Worm (Caenorhabditis elegans) whole organism, L1 larva: ENCODE data around the gene F22F7.2.
A peak's percentile ranks its signal among the peaks of the same experiment; 100 is the strongest.

Source experiments
- F16B12.6 ChIP-seq: fragments of 150-350 bp; optimal IDR thresholded peaks from 2 replicates; lab custom pipeline; 2014; ENCODE audit warnings: missing biosample characterization, missing genetic modification characterization
- Y116A8C.19 ChIP-seq: sonication (generic microtip); optimal IDR thresholded peaks from 2 replicates; lab custom pipeline; 2016; ENCODE audit warnings: missing compliant biosample characterization, missing genetic modification characterization, borderline replicate concordance
- ama-1 ChIP-seq: fragments of 150-350 bp; optimal IDR thresholded peaks from 2 replicates; lab custom pipeline; 2014
- ces-1 ChIP-seq: fragments of 150-350 bp; optimal IDR thresholded peaks from 2 replicates; lab custom pipeline; 2014; ENCODE audit warnings: missing biosample characterization, missing genetic modification reagents, missing genetic modification characterization
- efl-1 ChIP-seq, 4 experiments: fragments of 150-350 bp; optimal IDR thresholded peaks in 3 of 4; peaks in 1 of 4; 1 replicate in 1 of 4; 2 replicates in 3 of 4; lab custom pipeline; 2014; ENCODE audit warnings: missing biosample characterization in 2 of 4, missing genetic modification characterization in 2 of 4, missing genetic modification reagents in 2 of 4
- elt-2 ChIP-seq: sonication (generic microtip); optimal IDR thresholded peaks from 2 replicates; lab custom pipeline; 2016; ENCODE audit warnings: missing genetic modification characterization, mild to moderate bottlenecking, inconsistent platforms, missing compliant biosample characterization, missing genetic modification reagents
- fkh-10 ChIP-seq: sonication (generic microtip); optimal IDR thresholded peaks from 2 replicates; lab custom pipeline; 2017; ENCODE audit warnings: missing biosample characterization, missing genetic modification reagents, missing genetic modification characterization
- fkh-8 ChIP-seq: sonication (generic microtip); optimal IDR thresholded peaks from 2 replicates; lab custom pipeline; 2016; ENCODE audit warnings: mild to moderate bottlenecking, missing genetic modification characterization, missing compliant biosample characterization
- fos-1 ChIP-seq: fragments of 150-350 bp; optimal IDR thresholded peaks from 2 replicates; lab custom pipeline; 2014; ENCODE audit warnings: missing biosample characterization, missing genetic modification characterization
- hlh-17 ChIP-seq: fragments of 200-800 bp; sonication (Bioruptor generic); optimal IDR thresholded peaks from 2 replicates; lab custom pipeline; 2018; ENCODE audit warnings: missing genetic modification characterization, mild to moderate bottlenecking, missing compliant biosample characterization, moderate library complexity, borderline replicate concordance
- hlh-4 ChIP-seq: sonication (generic microtip); optimal IDR thresholded peaks from 2 replicates; lab custom pipeline; 2016; ENCODE audit warnings: mild to moderate bottlenecking, missing genetic modification characterization, missing compliant biosample characterization
- hpl-2 ChIP-seq: fragments of 150-350 bp; optimal IDR thresholded peaks from 2 replicates; lab custom pipeline; 2014; ENCODE audit warnings: missing biosample characterization, missing genetic modification reagents, missing genetic modification characterization
- isw-1 ChIP-seq: fragments of 200-800 bp; sonication (Bioruptor generic); IDR thresholded peaks from 2 replicates; pipeline ENCODE4 v1.3.6; 2022; ENCODE audit warnings: missing genetic modification characterization, missing compliant biosample characterization
- lin-14 ChIP-seq: fragments of 200-800 bp; sonication (Bioruptor generic); optimal IDR thresholded peaks from 2 replicates; lab custom pipeline; 2018; ENCODE audit warnings: mild to moderate bottlenecking, missing genetic modification characterization, moderate library complexity, missing compliant biosample characterization
- lin-15B ChIP-seq: fragments of 150-350 bp; sonication (generic microtip); optimal IDR thresholded peaks from 3 replicates; lab custom pipeline; 2014; ENCODE audit warnings: missing biosample characterization, missing genetic modification characterization
- lir-3 ChIP-seq: sonication (generic microtip); optimal IDR thresholded peaks from 2 replicates; lab custom pipeline; 2016; ENCODE audit warnings: mild to moderate bottlenecking, missing genetic modification characterization, moderate library complexity, missing compliant biosample characterization; ENCODE audit not compliant: poor library complexity
- lsy-2 ChIP-seq, 2 experiments: fragments of 150-350 bp; optimal IDR thresholded peaks; 2 replicates each; lab custom pipeline; 2014; ENCODE audit warnings: missing biosample characterization in 2 of 2, missing genetic modification characterization in 2 of 2
- nhr-12 ChIP-seq: sonication (generic microtip); optimal IDR thresholded peaks from 2 replicates; lab custom pipeline; 2017; ENCODE audit warnings: missing biosample characterization, missing genetic modification characterization
- nhr-19 ChIP-seq: fragments of 200-800 bp; sonication (Bioruptor generic); conservative IDR thresholded peaks from 2 replicates; pipeline ENCODE4 v1.3.6; 2022; ENCODE audit warnings: missing genetic modification characterization, missing compliant biosample characterization
- nhr-237 ChIP-seq: fragments of 150-350 bp; optimal IDR thresholded peaks from 2 replicates; lab custom pipeline; 2014; ENCODE audit warnings: missing biosample characterization, missing genetic modification characterization
- nhr-28 ChIP-seq: fragments of 150-350 bp; optimal IDR thresholded peaks from 2 replicates; lab custom pipeline; 2014; ENCODE audit warnings: missing biosample characterization, missing genetic modification characterization
- nhr-71 ChIP-seq: sonication (generic microtip); optimal IDR thresholded peaks from 2 replicates; lab custom pipeline; 2016; ENCODE audit warnings: mild to moderate bottlenecking, missing genetic modification characterization, moderate library complexity, missing compliant biosample characterization
- nhr-85 ChIP-seq: sonication (generic microtip); peaks from one replicate; lab custom pipeline; 2016; ENCODE audit warnings: missing genetic modification characterization, inconsistent platforms, missing compliant biosample characterization
- pag-3 ChIP-seq: sonication (generic microtip); optimal IDR thresholded peaks from 2 replicates; lab custom pipeline; 2017; ENCODE audit warnings: missing genetic modification characterization, mild to moderate bottlenecking, missing compliant biosample characterization, antibody characterized with exemption, borderline replicate concordance; ENCODE audit not compliant: insufficient read depth
- skn-1 ChIP-seq: fragments of 150-350 bp; optimal IDR thresholded peaks from 2 replicates; lab custom pipeline; 2014; ENCODE audit warnings: missing biosample characterization, missing genetic modification characterization
- snpc-4 ChIP-seq: fragments of 150-350 bp; optimal IDR thresholded peaks from 2 replicates; lab custom pipeline; 2014; ENCODE audit warnings: missing biosample characterization, missing genetic modification characterization
- sox-4 ChIP-seq: sonication (generic microtip); optimal IDR thresholded peaks from 2 replicates; lab custom pipeline; 2016; ENCODE audit warnings: missing genetic modification characterization, missing compliant biosample characterization
- sptf-1 ChIP-seq: fragments of 150-350 bp; optimal IDR thresholded peaks from 2 replicates; lab custom pipeline; 2014; ENCODE audit warnings: missing biosample characterization, missing genetic modification characterization
- tbx-2 ChIP-seq: sonication (generic microtip); optimal IDR thresholded peaks from 2 replicates; lab custom pipeline; 2016; ENCODE audit warnings: missing genetic modification characterization, missing compliant biosample characterization
- tlp-1 ChIP-seq: fragments of 150-350 bp; optimal IDR thresholded peaks from 2 replicates; lab custom pipeline; 2014; ENCODE audit warnings: missing biosample characterization, missing genetic modification characterization
- unc-30 ChIP-seq: sonication (generic microtip); optimal IDR thresholded peaks from 2 replicates; lab custom pipeline; 2017; ENCODE audit warnings: missing biosample characterization, missing genetic modification characterization
- unc-62 ChIP-seq: fragments of 150-350 bp; optimal IDR thresholded peaks from 2 replicates; lab custom pipeline; 2014; ENCODE audit warnings: missing biosample characterization, missing genetic modification reagents, missing genetic modification characterization
- unc-86 ChIP-seq: sonication (generic microtip); optimal IDR thresholded peaks from 2 replicates; lab custom pipeline; 2016; ENCODE audit warnings: missing genetic modification characterization, missing compliant biosample characterization
- unc-98 ChIP-seq: fragments of 200-800 bp; sonication (Bioruptor generic); IDR thresholded peaks from 2 replicates; pipeline ENCODE4 v1.3.6; 2022; ENCODE audit warnings: missing genetic modification characterization, missing compliant biosample characterization
- vab-15 ChIP-seq: sonication (generic microtip); optimal IDR thresholded peaks from 2 replicates; lab custom pipeline; 2017; ENCODE audit warnings: missing genotype, mild to moderate bottlenecking, missing genetic modification characterization, missing compliant biosample characterization
- zag-1 ChIP-seq: fragments of 150-350 bp; optimal IDR thresholded peaks from 2 replicates; lab custom pipeline; 2014; ENCODE audit warnings: missing biosample characterization, missing genetic modification characterization
- ztf-4 ChIP-seq: fragments of 150-350 bp; optimal IDR thresholded peaks from 2 replicates; lab custom pipeline; 2014; ENCODE audit warnings: missing biosample characterization, missing genetic modification characterization

The F22F7.2 gene

ce11 chrV:2159331-2159730, 36.7 kb downstream of the F22F7.2 start, which contains the start of gene C45H4.14:
TSS of gene C45H4.14 (minus strand) at chrV:2159431.
- TF ChIP-seq fkh-10 (GFP tag; lab: Kevin White, UChicago) (no peak), fkh-8 (no peak), nhr-85 (tag; lab: Kevin White, UChicago) (no peak), pag-3 (tag; lab: Kevin White, UChicago) (no peak), hlh-17 (GFP tag; lab: Kevin White, UChicago) (no peak), ztf-4 (no peak), lsy-2 (tag; optimal IDR thresholded peaks at IDR 0.05; lab: Kevin White, UChicago) (no peak), sox-4 (no peak), ama-1 (no peak), nhr-19 (GFP tag; lab: Robert Waterston, UW) (no peak), unc-30 (tag; lab: Kevin White, UChicago) (no peak), nhr-71 (no peak), ces-1 (GFP tag; lab: Kevin White, UChicago) (no peak), nhr-12 (no peak), nhr-237 (no peak), fos-1 (tag; lab: Kevin White, UChicago) (no peak), elt-2 (tag; lab: Kevin White, UChicago) (no peak), skn-1 (tag; lab: Kevin White, UChicago) (no peak)

DNA sequence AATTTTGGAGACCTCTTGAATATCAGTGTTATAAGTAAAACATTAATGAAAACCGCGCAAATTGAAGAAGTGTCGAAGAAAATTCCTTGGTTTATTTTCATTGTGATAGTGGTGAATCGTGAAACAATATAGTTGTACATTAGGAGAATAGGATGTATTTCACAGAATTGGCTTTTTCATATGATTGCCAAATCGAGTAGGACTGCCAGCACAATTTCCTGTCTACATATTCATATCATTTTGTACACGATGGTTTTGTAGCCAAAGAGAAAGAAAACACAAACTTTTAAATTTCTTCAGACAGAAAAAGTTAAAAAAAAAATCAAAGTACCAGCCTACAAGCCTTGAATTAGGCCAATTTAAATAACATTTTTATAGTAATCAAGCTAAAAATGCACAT, 41.2 kb downstream of the F22F7.2 start, which contains the start of gene str-255:
str-255 (minus strand) TSS at position 101 of the 400 bp plus-strand sequence.
- TF ChIP-seq zag-1 (tag; lab: Kevin White, UChicago) = no peak
- no peak for TF ChIP-seq fkh-10 (GFP tag; lab: Kevin White, UChicago)
- no peak for TF ChIP-seq nhr-85 (tag; lab: Kevin White, UChicago)
- no peak for TF ChIP-seq hpl-2
- TF ChIP-seq sptf-1 (tag; lab: Kevin White, UChicago) = no peak
- no peak for TF ChIP-seq tlp-1
- TF ChIP-seq pag-3 (tag; lab: Kevin White, UChicago) = no peak
- TF ChIP-seq efl-1 (optimal IDR thresholded peaks at IDR 0.05; lab: Kevin White, UChicago) = no peak
- no peak for TF ChIP-seq efl-1 (GFP tag; optimal IDR thresholded peaks at IDR 0.05 in 1 of 2; lab: Kevin White, UChicago)
- no peak for TF ChIP-seq Y116A8C.19 (tag; lab: Kevin White, UChicago)
- no peak for TF ChIP-seq lin-15B (tag; lab: Kevin White, UChicago)
- TF ChIP-seq F16B12.6 (tag; lab: Kevin White, UChicago) = no peak
- TF ChIP-seq vab-15 = no peak
- TF ChIP-seq unc-86 = no peak
- no peak for TF ChIP-seq lir-3 (tag; lab: Kevin White, UChicago)

- TF ChIP-seq isw-1 (GFP tag; lab: Robert Waterston, UW) (no peak), snpc-4 (tag; lab: Kevin White, UChicago) (no peak)
Observed at ce11 chrV:2166679-2167078, 44.1 kb downstream of the F22F7.2 start, which contains the start of gene srbc-19. TSS of gene srbc-19 (minus strand) at chrV:2166779.

ce11 chrV:2174465-2174864, 51.9 kb downstream of the F22F7.2 start:
- TF ChIP-seq efl-1 (optimal IDR thresholded peaks at IDR 0.05; lab: Kevin White, UChicago) = no peak
- peak; percentile 19 to 92 for TF ChIP-seq efl-1 (GFP tag; optimal IDR thresholded peaks at IDR 0.05 in 1 of 2; lab: Kevin White, UChicago)
- no peak for TF ChIP-seq vab-15
- TF ChIP-seq, all 84 proteins: peak for 1

ce11 chrV:2175242-2175641, 52.7 kb downstream of the F22F7.2 start, which contains the start of gene C45H4.18:
TSS of gene C45H4.18 (plus strand) at chrV:2175542.
- TF ChIP-seq snpc-4 (tag; lab: Kevin White, UChicago) (no peak), nhr-28 (tag; lab: Kevin White, UChicago) (no peak), lin-14 (GFP tag; lab: Kevin White, UChicago) (no peak), tbx-2 (no peak), unc-98 (GFP tag; lab: Robert Waterston, UW) (no peak), unc-62 (no peak), hlh-4 (tag; lab: Kevin White, UChicago) (no peak)
